Fruit fly (Drosophila melanogaster) whole organism, embryonic: Measurements from ENCODE around the gene CG34179.
A peak's percentile ranks its signal among the peaks of the same experiment; 100 is the strongest.

Experiments
- Ada2b ChIP-seq: fragments of 200-800 bp; sonication (Bioruptor generic); IDR thresholded peaks from 2 replicates; pipeline ENCODE4 v1.3.6; 2022; ENCODE audit warnings: missing biosample characterization, missing genetic modification characterization
- Bteb2 ChIP-seq: fragments of 200-800 bp; sonication (Bioruptor generic); optimal IDR thresholded peaks from 2 replicates; lab custom pipeline; 2016; ENCODE audit warnings: missing biosample characterization, missing genetic modification characterization
- CG10274 ChIP-seq: fragments of 200-800 bp; sonication (Bioruptor generic); optimal IDR thresholded peaks from 3 replicates; lab custom pipeline; 2017; ENCODE audit warnings: missing biosample characterization, mild to moderate bottlenecking, missing genetic modification characterization
- CG11723 ChIP-seq: fragments of 200-800 bp; sonication (Bioruptor generic); optimal IDR thresholded peaks from 2 replicates; lab custom pipeline; 2017; ENCODE audit warnings: missing biosample characterization, mild to moderate bottlenecking, missing genetic modification characterization
- CG13287 ChIP-seq: fragments of 200-800 bp; sonication (Bioruptor generic); IDR thresholded peaks from 2 replicates; pipeline ENCODE4 v1.3.6; 2022; ENCODE audit warnings: missing biosample characterization, missing genetic modification characterization; ENCODE audit not compliant: partially characterized antibody
- CG13624 ChIP-seq: fragments of 200-800 bp; sonication (Bioruptor generic); optimal IDR thresholded peaks from 2 replicates; lab custom pipeline; 2016; ENCODE audit warnings: missing biosample characterization, missing genetic modification characterization
- CG14441 ChIP-seq: fragments of 200-800 bp; sonication (Bioruptor generic); IDR thresholded peaks from 2 replicates; pipeline ENCODE4 v1.3.6; 2022; ENCODE audit warnings: missing biosample characterization, missing genetic modification characterization
- CG15696 ChIP-seq: fragments of 200-800 bp; sonication (Bioruptor generic); optimal IDR thresholded peaks from 2 replicates; lab custom pipeline; 2019; ENCODE audit warnings: missing biosample characterization, mild to moderate bottlenecking, missing genetic modification characterization, moderate library complexity
- CG17328 ChIP-seq: fragments of 200-800 bp; sonication (Bioruptor generic); IDR thresholded peaks from 2 replicates; pipeline ENCODE4 v1.3.6; 2022; ENCODE audit warnings: missing biosample characterization, missing genetic modification characterization
- CG17802 ChIP-seq: fragments of 200-800 bp; sonication (Bioruptor generic); optimal IDR thresholded peaks from 2 replicates; lab custom pipeline; 2018; ENCODE audit warnings: missing biosample characterization, mild to moderate bottlenecking, missing genetic modification characterization, moderate library complexity
- CG17829 ChIP-seq: fragments of 200-800 bp; optimal IDR thresholded peaks from 2 replicates; lab custom pipeline; 2019; ENCODE audit warnings: missing biosample characterization, mild to moderate bottlenecking, missing genetic modification characterization, moderate library complexity
- CG32532 ChIP-seq: fragments of 200-800 bp; sonication (Bioruptor generic); IDR thresholded peaks from 2 replicates; pipeline ENCODE4 v1.3.6; 2022; ENCODE audit warnings: missing biosample characterization, missing genetic modification characterization
- CG4820 ChIP-seq: fragments of 200-800 bp; sonication (Bioruptor generic); optimal IDR thresholded peaks from 3 replicates; lab custom pipeline; 2016; ENCODE audit warnings: missing biosample characterization, missing genetic modification characterization
- CG6683 ChIP-seq: fragments of 200-800 bp; sonication (Bioruptor generic); optimal IDR thresholded peaks from 2 replicates; lab custom pipeline; 2017; ENCODE audit warnings: missing biosample characterization, mild to moderate bottlenecking, missing genetic modification characterization, missing genetic modification reagents
- CG6854 ChIP-seq: fragments of 200-800 bp; sonication (Bioruptor generic); optimal IDR thresholded peaks from 3 replicates; lab custom pipeline; 2017; ENCODE audit warnings: missing biosample characterization, mild to moderate bottlenecking, missing genetic modification characterization
- CG9437 ChIP-seq: fragments of 200-800 bp; sonication (Bioruptor generic); optimal IDR thresholded peaks from 2 replicates; lab custom pipeline; 2018; ENCODE audit warnings: missing biosample characterization, mild to moderate bottlenecking, missing genetic modification characterization
- D ChIP-seq, 2 experiments: fragments of 200-800 bp in 1 of 2; fragments of >200 bp in 1 of 2; sonication (Bioruptor generic) in 1 of 2; optimal IDR thresholded peaks; 2 replicates in 1 of 2; 3 replicates in 1 of 2; lab custom pipeline; 2017; ENCODE audit warnings: mild to moderate bottlenecking in 1 of 2, missing biosample characterization in 1 of 2, missing genetic modification characterization in 1 of 2, missing genetic modification reagents in 1 of 2
- Fer3 ChIP-seq: fragments of 200-800 bp; sonication (Bioruptor generic); optimal IDR thresholded peaks from 2 replicates; lab custom pipeline; 2018; ENCODE audit warnings: missing biosample characterization, mild to moderate bottlenecking, missing genetic modification characterization, moderate library complexity
- Hr3 ChIP-seq: fragments of 200-800 bp; sonication (Bioruptor generic); optimal IDR thresholded peaks from 3 replicates; lab custom pipeline; 2016; ENCODE audit warnings: missing biosample characterization, missing genetic modification characterization
- Oli ChIP-seq: fragments of 200-800 bp; sonication (Bioruptor generic); optimal IDR thresholded peaks from 2 replicates; lab custom pipeline; 2018; ENCODE audit warnings: missing biosample characterization, mild to moderate bottlenecking, missing genetic modification characterization, moderate library complexity
- Pdp1 ChIP-seq, 2 experiments: fragments of 200-800 bp; sonication (Bioruptor generic); optimal IDR thresholded peaks; 3 replicates each; lab custom pipeline; 2016; ENCODE audit warnings: missing biosample characterization in 2 of 2, missing genetic modification characterization in 2 of 2, mild to moderate bottlenecking in 1 of 2, moderate library complexity in 1 of 2
- Side ChIP-seq: fragments of 200-800 bp; sonication (Bioruptor generic); optimal IDR thresholded peaks from 2 replicates; lab custom pipeline; 2016; ENCODE audit warnings: missing biosample characterization, missing genetic modification characterization
- Sin3A ChIP-seq: fragments of >200 bp; optimal IDR thresholded peaks from 2 replicates; lab custom pipeline; 2018
- Six4 ChIP-seq: fragments of 200-800 bp; sonication (Bioruptor generic); optimal IDR thresholded peaks from 2 replicates; lab custom pipeline; 2016; ENCODE audit warnings: missing biosample characterization, missing genetic modification characterization
- Ssrp ChIP-seq: fragments of 200-800 bp; sonication (Bioruptor generic); optimal IDR thresholded peaks from 2 replicates; lab custom pipeline; 2018; ENCODE audit warnings: missing biosample characterization, mild to moderate bottlenecking, missing genetic modification characterization, moderate library complexity
- Taf1 ChIP-seq: fragments of 200-800 bp; sonication (Bioruptor generic); IDR thresholded peaks from 2 replicates; pipeline ENCODE4 v1.3.6; 2022; ENCODE audit warnings: missing biosample characterization, missing genetic modification characterization
- amos ChIP-seq: fragments of 200-800 bp; sonication (Bioruptor generic); IDR thresholded peaks from 2 replicates; pipeline ENCODE4 v1.3.6; 2022; ENCODE audit warnings: missing biosample characterization, missing genetic modification characterization; ENCODE audit not compliant: partially characterized antibody
- ara ChIP-seq: fragments of 200-800 bp; sonication (Bioruptor generic); IDR thresholded peaks from 2 replicates; pipeline ENCODE4 v1.3.6; 2022; ENCODE audit warnings: missing biosample characterization, missing genetic modification characterization
- az2 ChIP-seq: fragments of 200-800 bp; sonication (Bioruptor generic); optimal IDR thresholded peaks from 3 replicates; lab custom pipeline; 2016; ENCODE audit warnings: missing biosample characterization, missing genetic modification characterization
- bsh ChIP-seq, 2 experiments: fragments of 200-800 bp; sonication (Bioruptor generic); optimal IDR thresholded peaks; 2 replicates each; lab custom pipeline; 2017 to 2018; ENCODE audit warnings: mild to moderate bottlenecking in 2 of 2, missing biosample characterization in 2 of 2, missing genetic modification characterization in 2 of 2, moderate library complexity in 1 of 2
- crp ChIP-seq, 2 experiments: fragments of 200-800 bp; sonication (Bioruptor generic); optimal IDR thresholded peaks; 2 replicates in 1 of 2; 3 replicates in 1 of 2; lab custom pipeline; 2017; ENCODE audit warnings: missing biosample characterization in 2 of 2, missing genetic modification characterization in 2 of 2, mild to moderate bottlenecking in 1 of 2, moderate library complexity in 1 of 2
- dmrt11E ChIP-seq: fragments of 200-800 bp; sonication (Bioruptor generic); optimal IDR thresholded peaks from 3 replicates; lab custom pipeline; 2018; ENCODE audit warnings: missing biosample characterization, mild to moderate bottlenecking, missing genetic modification characterization, moderate library complexity
- ewg ChIP-seq: fragments of 200-800 bp; sonication (Bioruptor generic); optimal IDR thresholded peaks from 3 replicates; lab custom pipeline; 2017; ENCODE audit warnings: mild to moderate bottlenecking, missing biosample characterization, missing genetic modification reagents, missing genetic modification characterization
- exex ChIP-seq: fragments of 200-800 bp; sonication (Bioruptor generic); optimal IDR thresholded peaks from 4 replicates; lab custom pipeline; 2018; ENCODE audit warnings: missing biosample characterization, mild to moderate bottlenecking, missing genetic modification characterization, moderate library complexity
- eyg ChIP-seq: fragments of 200-800 bp; sonication (Bioruptor generic); optimal IDR thresholded peaks from 3 replicates; lab custom pipeline; 2016; ENCODE audit warnings: missing biosample characterization, missing genetic modification characterization
- fu2 ChIP-seq: fragments of 200-800 bp; sonication (Bioruptor generic); optimal IDR thresholded peaks from 2 replicates; lab custom pipeline; 2016; ENCODE audit warnings: missing biosample characterization, missing genetic modification characterization
- gce ChIP-seq: fragments of 200-800 bp; sonication (Bioruptor generic); IDR thresholded peaks from 3 replicates; pipeline ENCODE4 v1.3.6; 2022; ENCODE audit warnings: missing biosample characterization, missing genetic modification characterization
- grau ChIP-seq: fragments of 200-800 bp; optimal IDR thresholded peaks from 3 replicates; lab custom pipeline; 2019; ENCODE audit warnings: missing biosample characterization, mild to moderate bottlenecking, missing genetic modification characterization, moderate library complexity
- jumu ChIP-seq: fragments of 200-800 bp; sonication (Bioruptor generic); optimal IDR thresholded peaks from 3 replicates; lab custom pipeline; 2016; ENCODE audit warnings: missing biosample characterization, missing genetic modification characterization
- kni ChIP-seq: fragments of 200-800 bp; sonication (Bioruptor generic); optimal IDR thresholded peaks from 3 replicates; lab custom pipeline; 2017; ENCODE audit warnings: mild to moderate bottlenecking, missing biosample characterization, missing genetic modification reagents, missing genetic modification characterization
- mam ChIP-seq: fragments of 200-800 bp; sonication (Bioruptor generic); optimal IDR thresholded peaks from 3 replicates; lab custom pipeline; 2016; ENCODE audit warnings: missing biosample characterization, missing genetic modification characterization
- nerfin-1 ChIP-seq: fragments of 200-800 bp; sonication (Bioruptor generic); optimal IDR thresholded peaks from 3 replicates; lab custom pipeline; 2019; ENCODE audit warnings: missing biosample characterization, mild to moderate bottlenecking, missing genetic modification characterization, moderate library complexity
- pfk ChIP-seq: fragments of 200-800 bp; sonication (Bioruptor generic); optimal IDR thresholded peaks from 2 replicates; lab custom pipeline; 2018; ENCODE audit warnings: missing biosample characterization, mild to moderate bottlenecking, missing genetic modification characterization, moderate library complexity
- phol ChIP-seq: fragments of 200-800 bp; sonication (Bioruptor generic); optimal IDR thresholded peaks from 3 replicates; lab custom pipeline; 2018; ENCODE audit warnings: missing biosample characterization, mild to moderate bottlenecking, missing genetic modification characterization, moderate library complexity
- pnt ChIP-seq: fragments of 200-800 bp; sonication (Bioruptor generic); optimal IDR thresholded peaks from 3 replicates; lab custom pipeline; 2016; ENCODE audit warnings: missing biosample characterization, missing genetic modification characterization
- scrt ChIP-seq: fragments of 200-800 bp; sonication (Bioruptor generic); optimal IDR thresholded peaks from 2 replicates; lab custom pipeline; 2018; ENCODE audit warnings: missing biosample characterization, mild to moderate bottlenecking, missing genetic modification characterization, moderate library complexity
- tin ChIP-seq: fragments of 200-800 bp; sonication (Bioruptor generic); optimal IDR thresholded peaks from 3 replicates; lab custom pipeline; 2016; ENCODE audit warnings: missing biosample characterization, missing genetic modification characterization
- tll ChIP-seq, 2 experiments: fragments of 200-800 bp in 1 of 2; fragments of >200 bp in 1 of 2; sonication (Bioruptor generic) in 1 of 2; optimal IDR thresholded peaks; 2 replicates each; lab custom pipeline; 2017 to 2019; ENCODE audit warnings: missing biosample characterization in 2 of 2, missing genetic modification characterization in 2 of 2, mild to moderate bottlenecking in 1 of 2, moderate library complexity in 1 of 2
- trem ChIP-seq: fragments of 200-800 bp; optimal IDR thresholded peaks from 3 replicates; lab custom pipeline; 2019; ENCODE audit warnings: missing biosample characterization, mild to moderate bottlenecking, missing genetic modification characterization, moderate library complexity

The CG34179 gene

dm6 chr2L:6037830-6038229, 10.7 kb downstream of the CG34179 start, which contains the start of the genes CG9117 and CG31643 (continued):
- peak; percentile 60 for TF ChIP-seq jumu (GFP tag; lab: Kevin White, UChicago)
- peak; percentile 29; the same call in 1 of the 2 replicates for TF ChIP-seq CG14441 (GFP tag; lab: Robert Waterston, UW)
- no peak for TF ChIP-seq amos (GFP tag; lab: Robert Waterston, UW)
- TF ChIP-seq pfk (GFP tag; lab: Kevin White, UChicago): no peak
- TF ChIP-seq gce (GFP tag; lab: Robert Waterston, UW): no peak
- TF ChIP-seq CG32532 (GFP tag; lab: Robert Waterston, UW): peak; percentile 52
- TF ChIP-seq Six4 (GFP tag; lab: Kevin White, UChicago): peak; percentile 54
- TF ChIP-seq CG17802 (tag; lab: Kevin White, UChicago): no peak
- peak; percentile 61 for TF ChIP-seq nerfin-1 (tag; lab: Kevin White, UChicago)
- peak; percentile 69 for TF ChIP-seq phol (tag; lab: Kevin White, UChicago)
- TF ChIP-seq tll (GFP tag; optimal IDR thresholded peaks at IDR 0.05; lab: Kevin White, UChicago): peak in 1 of 2 experiments; percentile 76
- TF ChIP-seq Fer3 (tag; lab: Kevin White, UChicago): peak; percentile 48
- peak; percentile 32 for TF ChIP-seq CG15696 (tag; lab: Kevin White, UChicago)
- peak; percentile 99 for TF ChIP-seq trem (tag; lab: Kevin White, UChicago)
- TF ChIP-seq Pdp1 (GFP tag; optimal IDR thresholded peaks at IDR 0.05; lab: Kevin White, UChicago): peak; percentile 71 to 83
- peak; percentile 29 for TF ChIP-seq CG6683
- TF ChIP-seq CG10274: no peak
- peak; percentile 45 for TF ChIP-seq kni (GFP tag; lab: Kevin White, UChicago)
- TF ChIP-seq CG6854 (GFP tag; lab: Kevin White, UChicago): no peak
- TF ChIP-seq CG17328: peak; percentile 31; the same call in 1 of the 2 replicates
- no peak for TF ChIP-seq ara
- TF ChIP-seq CG11723 (GFP tag; lab: Kevin White, UChicago): no peak
- TF ChIP-seq eyg (GFP tag; lab: Kevin White, UChicago): peak; percentile 42
- peak; percentile 76 for TF ChIP-seq CG13624 (GFP tag; lab: Kevin White, UChicago)
- TF ChIP-seq CG17829: peak; percentile 20
- TF ChIP-seq Taf1 (GFP tag; lab: Robert Waterston, UW): no peak
- peak; percentile 78 for TF ChIP-seq mam
- peak in 1 of 2 experiments; percentile 53 for TF ChIP-seq bsh (GFP tag; optimal IDR thresholded peaks at IDR 0.05; lab: Kevin White, UChicago)
- TF ChIP-seq ewg (GFP tag; lab: Kevin White, UChicago): peak; percentile 28
- peak; percentile 18 for TF ChIP-seq Sin3A (lab: Kevin White, UChicago)
- peak; percentile 39 for TF ChIP-seq pnt (GFP tag; lab: Kevin White, UChicago)
- peak; percentile 97 for TF ChIP-seq scrt (GFP tag; lab: Kevin White, UChicago)
- TF ChIP-seq az2 (GFP tag; lab: Kevin White, UChicago): peak; percentile 57
- TF ChIP-seq Ada2b (GFP tag; lab: Robert Waterston, UW): 0 out of 2 replicates have a peak, but pooled peaks have one; percentile 22
- peak; percentile 60 for TF ChIP-seq exex
- TF ChIP-seq grau (tag; lab: Kevin White, UChicago): peak; percentile 56
- peak; percentile 23 for TF ChIP-seq Hr3 (GFP tag; lab: Kevin White, UChicago)
- peak; percentile 2 for TF ChIP-seq Oli
- peak; percentile 71 for TF ChIP-seq Side (GFP tag; lab: Kevin White, UChicago)
- TF ChIP-seq D (optimal IDR thresholded peaks at IDR 0.05; lab: Kevin White, UChicago): no peak
- TF ChIP-seq D (GFP tag; optimal IDR thresholded peaks at IDR 0.05; lab: Kevin White, UChicago): no peak
- TF ChIP-seq dmrt11E: peak; percentile 48
- peak; percentile 49 for TF ChIP-seq CG4820 (GFP tag; lab: Kevin White, UChicago)
- TF ChIP-seq Bteb2: peak; percentile 73
- peak; percentile 4 for TF ChIP-seq Ssrp (tag; lab: Kevin White, UChicago)
- TF ChIP-seq CG9437: peak; percentile 34
- peak; percentile 38 for TF ChIP-seq tin
- peak; percentile 59 for TF ChIP-seq fu2 (GFP tag; lab: Kevin White, UChicago)
- peak; percentile 62 for TF ChIP-seq CG13287 (GFP tag; lab: Robert Waterston, UW)
- TF ChIP-seq crp (GFP tag; optimal IDR thresholded peaks at IDR 0.05; lab: Kevin White, UChicago): peak; percentile 98 to 100
